Worm (Caenorhabditis elegans): ENCODE results near the gene plpp-1.1.

The plpp-1.1 gene

DNA sequence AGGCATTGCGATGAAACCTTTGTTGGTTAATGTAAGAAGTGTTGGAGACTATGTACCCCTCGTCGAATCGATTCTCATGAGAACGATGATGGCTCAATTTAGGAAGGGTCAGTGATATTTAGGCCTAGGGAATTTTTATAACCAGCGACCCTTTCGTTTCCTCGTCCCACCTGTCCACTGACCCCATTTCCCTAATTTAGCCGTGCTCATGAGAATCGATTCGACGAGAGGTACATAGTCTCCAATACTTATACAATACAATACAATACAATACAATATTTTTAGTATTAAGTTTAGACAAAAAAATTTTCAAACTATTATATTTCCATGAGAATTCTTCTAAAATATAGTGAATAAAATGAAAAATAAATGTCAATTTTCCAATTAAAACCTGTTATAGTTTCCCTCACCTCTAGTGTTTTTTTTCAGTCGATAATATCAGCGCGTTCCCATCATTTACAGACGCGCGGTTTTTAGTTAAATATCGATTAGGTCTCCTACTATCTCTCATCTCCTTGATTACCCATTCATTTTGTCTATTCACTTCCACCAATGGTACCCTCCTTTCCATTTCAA lies 21.1 kb downstream of the plpp-1.1 start, which contains the start of the genes F53C3.11 and fbxb-103 (continued):
- TF ChIP-seq madf-5 (GFP tag; IDR thresholded peaks at IDR 0.05) (no peak), daf-16 (GFP tag; optimal IDR thresholded peaks at IDR 0.05) (no peak), daf-16 (tag; optimal IDR thresholded peaks at IDR 0.05) (no peak), ces-1 (GFP tag; optimal IDR thresholded peaks at IDR 0.05) (no peak), rbr-2 (tag; optimal IDR thresholded peaks at IDR 0.05) (no peak)

DNA sequence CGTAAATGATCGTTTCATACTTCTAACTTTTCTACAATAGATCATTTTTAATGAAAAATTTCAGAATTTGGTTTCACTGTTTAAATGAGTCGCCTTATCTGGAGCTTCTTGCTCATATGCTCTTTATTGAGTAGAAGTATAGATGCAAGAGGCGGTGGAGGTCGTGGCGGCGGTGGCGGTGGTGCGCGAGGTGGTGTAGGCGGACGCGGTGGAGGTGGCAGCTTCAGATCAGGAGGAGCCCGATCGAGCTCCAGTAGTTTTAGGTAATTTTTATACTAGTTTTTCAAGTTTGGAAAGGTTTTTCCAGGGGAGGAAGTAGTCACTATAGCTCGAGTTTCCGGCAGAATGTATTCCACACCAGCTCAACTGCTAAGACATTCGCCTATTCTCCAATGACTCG lies 25.0 kb downstream of the plpp-1.1 start, which contains the start of gene F53C3.3:
F53C3.3 (plus strand) TSS at position 59 of the 400 bp plus-strand sequence.
- no peak for TF ChIP-seq nhr-41 (GFP tag; IDR thresholded peaks at IDR 0.05)
- peak; percentile 79 for TF ChIP-seq set-16 (GFP tag; IDR thresholded peaks at IDR 0.05)
- TF ChIP-seq unc-62 (GFP tag; optimal IDR thresholded peaks at IDR 0.05 in 1 of 2): peak in 1 of 2 experiments; percentile 20
- no peak for TF ChIP-seq unc-62 (tag; optimal IDR thresholded peaks at IDR 0.05)

ce11 chrII:3901108-3901507 lies 26.7 kb downstream of the plpp-1.1 start, which contains the start of gene F53C3.4:
TSS of gene F53C3.4 (plus strand) at chrII:3901408.
- no peak for TF ChIP-seq tag-97 (GFP tag; IDR thresholded peaks at IDR 0.05)
- TF ChIP-seq dmd-8 (GFP tag; IDR thresholded peaks at IDR 0.05): no peak
- TF ChIP-seq madf-9 (GFP tag; conservative IDR thresholded peaks at IDR 0.05): no peak
- TF ChIP-seq gei-8 (GFP tag; optimal IDR thresholded peaks at IDR 0.05): no peak
- no peak for TF ChIP-seq sdz-12 (GFP tag; optimal IDR thresholded peaks at IDR 0.05)
- TF ChIP-seq ZK337.2 (GFP tag; IDR thresholded peaks at IDR 0.05): no peak
- TF ChIP-seq lin-13 (GFP tag; optimal IDR thresholded peaks at IDR 0.05): no peak

DNA sequence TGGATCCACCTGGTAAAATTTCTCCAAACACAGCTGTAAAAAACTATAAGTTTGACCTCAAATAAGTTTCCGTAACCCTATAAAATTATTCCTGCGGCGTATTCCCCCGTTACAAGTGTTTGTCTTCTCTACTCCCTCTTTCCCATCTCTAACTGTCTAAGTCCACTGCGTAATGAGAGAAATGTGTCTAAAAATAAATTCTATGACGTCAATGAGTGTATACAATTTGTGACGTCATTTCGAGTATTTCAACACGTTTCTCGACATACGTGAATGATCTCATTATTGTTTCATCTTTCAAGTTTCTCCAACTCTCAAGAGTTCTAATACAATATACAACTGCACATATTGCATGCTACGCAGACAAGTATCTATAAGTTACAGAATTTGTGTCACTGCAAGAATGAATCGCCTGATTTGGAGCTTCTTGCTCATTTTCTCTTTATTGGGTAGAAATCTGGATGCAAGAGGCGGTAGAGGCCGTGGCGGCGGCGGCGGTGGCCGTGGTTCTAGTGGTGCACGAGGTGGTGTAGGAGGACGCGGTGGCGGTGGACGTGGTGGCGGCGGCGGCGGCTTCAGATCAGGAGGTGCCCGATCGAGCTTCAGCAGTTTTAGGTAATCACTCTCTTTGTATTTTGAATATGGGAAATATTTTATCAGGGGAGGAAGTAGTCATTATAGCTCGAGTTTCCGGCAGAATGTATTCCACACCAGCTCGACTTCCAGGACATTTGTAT lies 29.9 kb downstream of the plpp-1.1 start, which contains the start of gene F53C3.6:
F53C3.6 (plus strand) TSS at position 385 of the 737 bp plus-strand sequence.
- TF ChIP-seq mxl-3 (GFP tag; optimal IDR thresholded peaks at IDR 0.05): peak; percentile 6
- peak; percentile 33 for TF ChIP-seq F37D6.2 (tag; optimal IDR thresholded peaks at IDR 0.05)
- peak; percentile 60 for TF ChIP-seq dmd-6 (GFP tag; IDR thresholded peaks at IDR 0.05)
- TF ChIP-seq nhr-48 (tag; optimal IDR thresholded peaks at IDR 0.05): peak; percentile 54
- no peak for TF ChIP-seq F44E2.7 (GFP tag; IDR thresholded peaks at IDR 0.05)
- TF ChIP-seq dpl-1 (GFP tag; optimal IDR thresholded peaks at IDR 0.05): peak; percentile 21
- TF ChIP-seq unc-62 (GFP tag; optimal IDR thresholded peaks at IDR 0.05 in 1 of 2): peak in 1 of 2 experiments; percentile 78
- TF ChIP-seq unc-62 (tag; optimal IDR thresholded peaks at IDR 0.05): no peak
- peak; percentile 98 for TF ChIP-seq aha-1 (tag)
- TF ChIP-seq pqm-1 (tag; optimal IDR thresholded peaks at IDR 0.05): no peak
- peak in 1 of 2 experiments; percentile 76 for TF ChIP-seq lsy-2 (tag; optimal IDR thresholded peaks at IDR 0.05)
- peak; percentile 94 for TF ChIP-seq set-16 (GFP tag; IDR thresholded peaks at IDR 0.05)
- peak in 1 of 2 experiments; percentile 1 for TF ChIP-seq daf-16 (GFP tag; optimal IDR thresholded peaks at IDR 0.05)
- TF ChIP-seq daf-16 (tag; optimal IDR thresholded peaks at IDR 0.05): no peak
- no peak for TF ChIP-seq aly-2 (tag; optimal IDR thresholded peaks at IDR 0.05)
- TF ChIP-seq nhr-28 (tag; optimal IDR thresholded peaks at IDR 0.05): peak; percentile 54
- peak in 1 of 2 experiments; percentile 24 for TF ChIP-seq hif-1 (tag; optimal IDR thresholded peaks at IDR 0.05)
- TF ChIP-seq nhr-11 (tag; optimal IDR thresholded peaks at IDR 0.05): peak; percentile 28
- peak; percentile 39 for TF ChIP-seq lin-13 (GFP tag; optimal IDR thresholded peaks at IDR 0.05)
- TF ChIP-seq vab-7 (GFP tag; IDR thresholded peaks at IDR 0.05): no peak
- TF ChIP-seq mdl-1 (tag; optimal IDR thresholded peaks at IDR 0.05): peak; percentile 6 to 77
- TF ChIP-seq hlh-11 (tag; optimal IDR thresholded peaks at IDR 0.05): peak; percentile 70
- peak; percentile 38 for TF ChIP-seq mes-2 (tag; optimal IDR thresholded peaks at IDR 0.05; ENCODE audit: poor library complexity, severe bottlenecking)
- TF ChIP-seq hmg-1.1 (GFP tag; IDR thresholded peaks at IDR 0.05): 0 out of 2 replicates have a peak, but pooled peaks have one; percentile 37
- no peak for TF ChIP-seq cey-2 (tag; optimal IDR thresholded peaks at IDR 0.05; ENCODE audit: borderline replicate concordance, insufficient read depth)
- TF ChIP-seq nhr-6 (tag; optimal IDR thresholded peaks at IDR 0.05): peak; percentile 18
